Worm (Caenorhabditis elegans): ENCODE data around the gene mes-6.

DNA sequence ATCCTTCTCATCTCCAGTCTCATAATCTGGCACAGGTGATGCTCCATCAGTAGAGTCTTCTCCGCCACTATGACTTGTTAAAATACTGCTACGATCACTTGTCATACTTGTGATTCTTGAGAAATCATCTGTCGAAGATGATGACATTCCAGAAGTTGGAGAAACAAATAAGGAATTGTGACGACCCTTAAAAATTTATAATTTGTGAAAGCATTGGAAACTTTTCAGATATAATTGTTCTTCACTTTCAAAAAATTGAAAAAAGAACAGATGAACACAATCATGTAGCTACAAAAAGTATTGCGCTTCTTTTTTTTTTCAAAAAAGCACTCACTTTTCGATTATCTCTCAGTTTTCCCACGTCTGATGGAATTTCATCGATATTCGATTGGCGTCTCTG, 5.0 kb upstream of the mes-6 start:
- no peak for TF ChIP-seq R02D3.7 (tag; optimal IDR thresholded peaks at IDR 0.05)
- TF ChIP-seq F13H6.1 (tag; optimal IDR thresholded peaks at IDR 0.05): no peak
- no peak for TF ChIP-seq elt-3 (tag; optimal IDR thresholded peaks at IDR 0.05)
- TF ChIP-seq nhr-10 (tag; optimal IDR thresholded peaks at IDR 0.05): no peak
- TF ChIP-seq lin-13 (GFP tag; optimal IDR thresholded peaks at IDR 0.05): no peak
- no peak for TF ChIP-seq mdl-1 (tag; optimal IDR thresholded peaks at IDR 0.05)
- no peak for TF ChIP-seq ztf-4 (tag; optimal IDR thresholded peaks at IDR 0.05)
- TF ChIP-seq snpc-4 (tag; optimal IDR thresholded peaks at IDR 0.05): no peak
- no peak for TF ChIP-seq ceh-82 (tag; optimal IDR thresholded peaks at IDR 0.05)
